Fruit fly (Drosophila melanogaster) whole organism, embryonic: ENCODE data around the gene Parg.

Experiments
- CG10147 ChIP-seq: fragments of 200-800 bp; sonication (Bioruptor generic); optimal IDR thresholded peaks from 2 replicates; lab custom pipeline; 2019; ENCODE audit warnings: missing biosample characterization, mild to moderate bottlenecking, missing genetic modification characterization, moderate library complexity
- CG11093 ChIP-seq: fragments of 200-800 bp; sonication (Bioruptor generic); IDR thresholded peaks from 3 replicates; pipeline ENCODE4 v1.3.6; 2022; ENCODE audit warnings: missing biosample characterization, missing genetic modification characterization
- CG17568 ChIP-seq: fragments of 200-800 bp; sonication (Bioruptor generic); optimal IDR thresholded peaks from 2 replicates; lab custom pipeline; 2018; ENCODE audit warnings: missing biosample characterization, mild to moderate bottlenecking, missing genetic modification characterization, moderate library complexity
- CG18011 ChIP-seq: fragments of 200-800 bp; sonication (Bioruptor generic); optimal IDR thresholded peaks from 2 replicates; lab custom pipeline; 2017; ENCODE audit warnings: missing biosample characterization, missing genetic modification characterization, mild to moderate bottlenecking, moderate library complexity, missing genotype
- CG34224 ChIP-seq: fragments of 200-800 bp; sonication (Bioruptor generic); IDR thresholded peaks from 3 replicates; pipeline ENCODE4 v1.3.6; 2022; ENCODE audit warnings: missing biosample characterization, missing genetic modification characterization; ENCODE audit not compliant: partially characterized antibody
- CG43689 ChIP-seq: fragments of 200-800 bp; sonication (Bioruptor generic); IDR thresholded peaks from 2 replicates; pipeline ENCODE4 v1.3.6; 2022; ENCODE audit warnings: missing biosample characterization, missing genetic modification characterization
- CG4707 ChIP-seq: fragments of 200-800 bp; sonication (Bioruptor generic); optimal IDR thresholded peaks from 2 replicates; lab custom pipeline; 2018; ENCODE audit warnings: missing biosample characterization, mild to moderate bottlenecking, missing genetic modification characterization, moderate library complexity
- CG7963 ChIP-seq: fragments of 200-800 bp; sonication (Bioruptor generic); IDR thresholded peaks from 3 replicates; pipeline ENCODE4 v1.3.6; 2022; ENCODE audit warnings: missing biosample characterization, missing genetic modification characterization; ENCODE audit not compliant: partially characterized antibody
- CG8924 ChIP-seq: fragments of 200-800 bp; optimal IDR thresholded peaks from 3 replicates; lab custom pipeline; 2019; ENCODE audit warnings: missing biosample characterization, mild to moderate bottlenecking, missing genetic modification characterization, moderate library complexity
- Gug ChIP-seq: fragments of 200-800 bp; sonication (Bioruptor generic); IDR thresholded peaks from 4 replicates; pipeline ENCODE4 v1.3.6; 2022; ENCODE audit warnings: missing biosample characterization, missing genetic modification characterization
- HmgD ChIP-seq: fragments of 200-800 bp; sonication (Bioruptor generic); optimal IDR thresholded peaks from 3 replicates; lab custom pipeline; 2016; ENCODE audit warnings: missing biosample characterization, missing genetic modification characterization
- NC2β ChIP-seq: fragments of 200-800 bp; sonication (Bioruptor generic); optimal IDR thresholded peaks from 2 replicates; lab custom pipeline; 2016; ENCODE audit warnings: missing biosample characterization, missing genetic modification characterization
- Nf-YA ChIP-seq: fragments of 200-800 bp; sonication (Bioruptor generic); IDR thresholded peaks from 2 replicates; pipeline ENCODE4 v1.3.6; 2022; ENCODE audit warnings: missing biosample characterization, missing genetic modification characterization
- Oli ChIP-seq: fragments of 200-800 bp; sonication (Bioruptor generic); optimal IDR thresholded peaks from 2 replicates; lab custom pipeline; 2018; ENCODE audit warnings: missing biosample characterization, mild to moderate bottlenecking, missing genetic modification characterization, moderate library complexity
- PHDP ChIP-seq: fragments of 200-800 bp; sonication (Bioruptor generic); optimal IDR thresholded peaks from 3 replicates; lab custom pipeline; 2018; ENCODE audit warnings: missing biosample characterization, mild to moderate bottlenecking, missing genetic modification characterization, moderate library complexity
- Scr ChIP-seq: fragments of 200-800 bp; sonication (Bioruptor generic); IDR thresholded peaks from 2 replicates; pipeline ENCODE4 v1.3.6; 2022; ENCODE audit warnings: missing biosample characterization, missing genetic modification characterization; ENCODE audit not compliant: partially characterized antibody
- Taf1 ChIP-seq: fragments of 200-800 bp; sonication (Bioruptor generic); IDR thresholded peaks from 2 replicates; pipeline ENCODE4 v1.3.6; 2022; ENCODE audit warnings: missing biosample characterization, missing genetic modification characterization
- Vsx1 ChIP-seq: fragments of 200-800 bp; sonication (Bioruptor generic); optimal IDR thresholded peaks from 2 replicates; lab custom pipeline; 2017; ENCODE audit warnings: missing biosample characterization, mild to moderate bottlenecking, missing genetic modification characterization, missing genetic modification reagents
- YL-1 ChIP-seq: fragments of 200-800 bp; sonication (Bioruptor generic); optimal IDR thresholded peaks from 3 replicates; lab custom pipeline; 2017; ENCODE audit warnings: missing biosample characterization, mild to moderate bottlenecking, missing genetic modification characterization
- bigmax ChIP-seq: fragments of 200-800 bp; sonication (Bioruptor generic); optimal IDR thresholded peaks from 2 replicates; lab custom pipeline; 2018; ENCODE audit warnings: missing biosample characterization, mild to moderate bottlenecking, missing genetic modification characterization
- bsh ChIP-seq, 2 experiments: fragments of 200-800 bp; sonication (Bioruptor generic); optimal IDR thresholded peaks; 2 replicates each; lab custom pipeline; 2017 to 2018; ENCODE audit warnings: mild to moderate bottlenecking in 2 of 2, missing biosample characterization in 2 of 2, missing genetic modification characterization in 2 of 2, moderate library complexity in 1 of 2
- chm ChIP-seq: fragments of 200-800 bp; sonication (Bioruptor generic); IDR thresholded peaks from 2 replicates; pipeline ENCODE4 v1.3.6; 2022; ENCODE audit warnings: missing biosample characterization, missing genetic modification characterization
- chn ChIP-seq: fragments of 200-800 bp; sonication (Bioruptor generic); optimal IDR thresholded peaks from 2 replicates; lab custom pipeline; 2016; ENCODE audit warnings: missing biosample characterization, missing genetic modification characterization
- crc ChIP-seq: fragments of 200-800 bp; sonication (Bioruptor generic); optimal IDR thresholded peaks from 2 replicates; lab custom pipeline; 2016; ENCODE audit warnings: missing biosample characterization, missing genetic modification characterization
- dm ChIP-seq: fragments of 200-800 bp; sonication (Bioruptor generic); optimal IDR thresholded peaks from 3 replicates; lab custom pipeline; 2016; ENCODE audit warnings: missing biosample characterization, missing genetic modification characterization
- gem ChIP-seq: fragments of 200-800 bp; sonication (Bioruptor generic); optimal IDR thresholded peaks from 2 replicates; lab custom pipeline; 2019; ENCODE audit warnings: missing biosample characterization, mild to moderate bottlenecking, missing genetic modification characterization, moderate library complexity
- gro ChIP-seq: fragments of 200-800 bp; sonication (Bioruptor generic); optimal IDR thresholded peaks from 2 replicates; lab custom pipeline; 2016; ENCODE audit warnings: missing biosample characterization, missing genetic modification characterization
- gsb ChIP-seq: fragments of 200-800 bp; sonication (Bioruptor generic); IDR thresholded peaks from 2 replicates; pipeline ENCODE4 v1.3.6; 2022; ENCODE audit warnings: missing biosample characterization, missing genetic modification characterization
- her ChIP-seq: fragments of 200-800 bp; sonication (Bioruptor generic); optimal IDR thresholded peaks from 2 replicates; lab custom pipeline; 2016; ENCODE audit warnings: missing biosample characterization, missing genetic modification characterization
- jumu ChIP-seq: fragments of 200-800 bp; sonication (Bioruptor generic); optimal IDR thresholded peaks from 3 replicates; lab custom pipeline; 2016; ENCODE audit warnings: missing biosample characterization, missing genetic modification characterization
- kay ChIP-seq: fragments of 200-800 bp; sonication (Bioruptor generic); optimal IDR thresholded peaks from 2 replicates; lab custom pipeline; 2016; ENCODE audit warnings: missing biosample characterization, missing genetic modification characterization
- knrl ChIP-seq: fragments of 200-800 bp; sonication (Bioruptor generic); IDR thresholded peaks from 3 replicates; pipeline ENCODE4 v1.3.6; 2022; ENCODE audit warnings: missing biosample characterization, missing genetic modification characterization; ENCODE audit not compliant: partially characterized antibody
- lilli ChIP-seq: fragments of 200-800 bp; sonication (Bioruptor generic); optimal IDR thresholded peaks from 3 replicates; lab custom pipeline; 2016; ENCODE audit warnings: missing biosample characterization, missing genetic modification characterization
- nerfin-1 ChIP-seq: fragments of 200-800 bp; sonication (Bioruptor generic); optimal IDR thresholded peaks from 3 replicates; lab custom pipeline; 2019; ENCODE audit warnings: missing biosample characterization, mild to moderate bottlenecking, missing genetic modification characterization, moderate library complexity
- schlank ChIP-seq: fragments of 200-800 bp; sonication (Bioruptor generic); optimal IDR thresholded peaks from 2 replicates; lab custom pipeline; 2018; ENCODE audit warnings: missing biosample characterization, mild to moderate bottlenecking, missing genetic modification characterization
- sens ChIP-seq: fragments of 200-800 bp; sonication (Bioruptor generic); peaks from one replicate; lab custom pipeline; 2016; ENCODE audit warnings: missing biosample characterization, missing genetic modification characterization
- ssp ChIP-seq: fragments of 200-800 bp; sonication (Bioruptor generic); IDR thresholded peaks from 2 replicates; pipeline ENCODE4 v1.3.6; 2022; ENCODE audit warnings: missing biosample characterization, missing genetic modification characterization
- zen2 ChIP-seq: fragments of 200-800 bp; sonication (Bioruptor generic); IDR thresholded peaks from 3 replicates; pipeline ENCODE4 v1.3.6; 2022; ENCODE audit warnings: missing biosample characterization, missing genetic modification characterization; ENCODE audit not compliant: partially characterized antibody
- zfh2 ChIP-seq: fragments of 200-800 bp; sonication (Bioruptor generic); optimal IDR thresholded peaks from 2 replicates; lab custom pipeline; 2016; ENCODE audit warnings: missing biosample characterization, missing genetic modification characterization

Parg gene

dm6 chrX:3687837-3688375, 16.6 kb upstream of the Parg start (continued):
- no peak for TF ChIP-seq CG43689 (GFP tag; lab: Robert Waterston, UW)
- no peak for TF ChIP-seq CG4707 (GFP tag; lab: Kevin White, UChicago)
- peak; percentile 36; the same call in 2 of the 4 replicates for TF ChIP-seq Gug (GFP tag; lab: Robert Waterston, UW)
- peak; percentile 64 for TF ChIP-seq jumu (GFP tag; lab: Kevin White, UChicago)
- TF ChIP-seq gem (tag; lab: Kevin White, UChicago), result peak; percentile 78
- peak; percentile 96 for TF ChIP-seq sens
- no peak for TF ChIP-seq Vsx1 (GFP tag; lab: Kevin White, UChicago)
- peak; percentile 25 for TF ChIP-seq CG10147
- peak; percentile 71 for TF ChIP-seq nerfin-1 (tag; lab: Kevin White, UChicago)
- no peak for TF ChIP-seq ssp (GFP tag; lab: Robert Waterston, UW)
- TF ChIP-seq zfh2 (GFP tag; lab: Kevin White, UChicago), result peak; percentile 47
- TF ChIP-seq YL-1 (GFP tag; lab: Kevin White, UChicago), result no peak
- no peak for TF ChIP-seq bigmax (GFP tag; lab: Kevin White, UChicago)
- no peak for TF ChIP-seq CG17568 (GFP tag; lab: Kevin White, UChicago)
- peak; percentile 39 to 79 for TF ChIP-seq bsh (GFP tag; optimal IDR thresholded peaks at IDR 0.05; lab: Kevin White, UChicago)
- peak; percentile 7 for TF ChIP-seq kay (GFP tag; lab: Kevin White, UChicago)
- no peak for TF ChIP-seq knrl (GFP tag; lab: Robert Waterston, UW)
- TF ChIP-seq crc (GFP tag; lab: Kevin White, UChicago), result no peak
- TF ChIP-seq HmgD, result no peak
- TF ChIP-seq CG7963 (GFP tag; lab: Robert Waterston, UW), result no peak
- TF ChIP-seq Taf1 (GFP tag; lab: Robert Waterston, UW), result 0 out of 2 replicates have a peak, but pooled peaks have one; percentile 11
- peak; percentile 18; the same call in 1 of the 3 replicates for TF ChIP-seq CG34224 (GFP tag; lab: Robert Waterston, UW)
- TF ChIP-seq chm (GFP tag; lab: Robert Waterston, UW), result peak; percentile 69
- TF ChIP-seq Scr (GFP tag; lab: Robert Waterston, UW), result no peak
- TF ChIP-seq schlank (tag; lab: Kevin White, UChicago), result no peak
- TF ChIP-seq CG11093 (GFP tag; lab: Robert Waterston, UW), result no peak
- no peak for TF ChIP-seq gsb (GFP tag; lab: Robert Waterston, UW)
- TF ChIP-seq NC2β (GFP tag; lab: Kevin White, UChicago), result peak; percentile 70
- TF ChIP-seq CG8924 (tag; lab: Kevin White, UChicago), result peak; percentile 48
- peak; percentile 69 for TF ChIP-seq PHDP
- 0 out of 2 replicates have a peak, but pooled peaks have one; percentile 42 for TF ChIP-seq Nf-YA
- TF ChIP-seq chn (GFP tag; lab: Kevin White, UChicago), result peak; percentile 59
- peak; percentile 74 for TF ChIP-seq her (GFP tag; lab: Kevin White, UChicago)
- peak; percentile 54 for TF ChIP-seq lilli (GFP tag; lab: Kevin White, UChicago)
- peak; percentile 38 for TF ChIP-seq dm
- TF ChIP-seq zen2, result no peak
- no peak for TF ChIP-seq gro (GFP tag; lab: Kevin White, UChicago)
- peak; percentile 68 for TF ChIP-seq Oli (tag; lab: Kevin White, UChicago)
- no peak for TF ChIP-seq CG18011 (GFP tag; lab: Kevin White, UChicago)
